Worm (Caenorhabditis elegans): ENCODE measurements around the gene clp-9.

The clp-9 gene

ce11 chrV:9907205-9907604 is 21.4 kb upstream of the clp-9 start:
- TF ChIP-seq rbr-2 (tag; optimal IDR thresholded peaks at IDR 0.05) (no peak), unc-62 (GFP tag; optimal IDR thresholded peaks at IDR 0.05 in 1 of 2) (peak in 1 of 2 experiments; percentile 95), unc-62 (tag; optimal IDR thresholded peaks at IDR 0.05) (no peak)

- no peak for TF ChIP-seq Y48G9A.11 (GFP tag; IDR thresholded peaks at IDR 0.05)
- TF ChIP-seq mep-1 (tag; optimal IDR thresholded peaks at IDR 0.05), result no peak
- no peak for TF ChIP-seq saeg-2 (GFP tag; IDR thresholded peaks at IDR 0.05)
- TF ChIP-seq egl-43 (GFP tag; IDR thresholded peaks at IDR 0.05), result no peak
- no peak for TF ChIP-seq tra-1 (GFP tag; IDR thresholded peaks at IDR 0.05)
- TF ChIP-seq D1046.2 (GFP tag; IDR thresholded peaks at IDR 0.05), result no peak
- no peak for TF ChIP-seq aly-2 (tag; optimal IDR thresholded peaks at IDR 0.05)
Measured at ce11 chrV:9906115-9906514, 20.3 kb upstream of the clp-9 start, which contains the start of gene fipr-11. Gene fipr-11 (minus strand): TSS chrV:9906215.

ce11 chrV:9901119-9901518 is 15.4 kb upstream of the clp-9 start:
- peak; percentile 17 for TF ChIP-seq nhr-11 (tag; optimal IDR thresholded peaks at IDR 0.05)
- no peak for TF ChIP-seq nhr-28 (tag; optimal IDR thresholded peaks at IDR 0.05)
- no peak for TF ChIP-seq F37D6.2 (tag; optimal IDR thresholded peaks at IDR 0.05)
- TF ChIP-seq daf-16 (GFP tag; optimal IDR thresholded peaks at IDR 0.05), result no peak
- TF ChIP-seq daf-16 (tag; optimal IDR thresholded peaks at IDR 0.05), result no peak
- TF ChIP-seq pha-4 (GFP tag; IDR thresholded peaks at IDR 0.05), result no peak
- TF ChIP-seq pha-4 (tag; optimal IDR thresholded peaks at IDR 0.05), result no peak

- no peak for TF ChIP-seq php-3 (GFP tag; IDR thresholded peaks at IDR 0.05)
- no peak for TF ChIP-seq Y48G9A.11 (GFP tag; IDR thresholded peaks at IDR 0.05)
- TF ChIP-seq ceh-44 (GFP tag; IDR thresholded peaks at IDR 0.05), result no peak
- no peak for TF ChIP-seq arid-1 (GFP tag; conservative IDR thresholded peaks at IDR 0.05)
- TF ChIP-seq dmd-6 (GFP tag; IDR thresholded peaks at IDR 0.05), result no peak
- no peak for TF ChIP-seq skn-1 (tag; optimal IDR thresholded peaks at IDR 0.05)
- no peak for TF ChIP-seq R02D3.7 (tag; optimal IDR thresholded peaks at IDR 0.05)
- TF ChIP-seq zip-2 (tag; optimal IDR thresholded peaks at IDR 0.05), result no peak
- no peak for TF ChIP-seq nhr-77 (tag; optimal IDR thresholded peaks at IDR 0.05)
- TF ChIP-seq spr-1 (tag; optimal IDR thresholded peaks at IDR 0.05), result no peak
- TF ChIP-seq snpc-1.2 (GFP tag; IDR thresholded peaks at IDR 0.05), result no peak
- TF ChIP-seq lin-29 (GFP tag; IDR thresholded peaks at IDR 0.05), result no peak
- no peak for TF ChIP-seq duxl-1 (tag; optimal IDR thresholded peaks at IDR 0.05; ENCODE audit: poor library complexity)
- no peak for TF ChIP-seq aly-2 (tag; optimal IDR thresholded peaks at IDR 0.05)
- no peak for TF ChIP-seq ctbp-1 (GFP tag; IDR thresholded peaks at IDR 0.05)
- no peak for TF ChIP-seq cey-2 (tag; optimal IDR thresholded peaks at IDR 0.05; ENCODE audit: borderline replicate concordance, insufficient read depth)
- no peak for TF ChIP-seq aha-1 (tag)
- no peak for TF ChIP-seq dmd-9 (GFP tag; IDR thresholded peaks at IDR 0.05)
- no peak for TF ChIP-seq T26A8.4 (GFP tag; IDR thresholded peaks at IDR 0.05)
Measured at ce11 chrV:9899278-9899677, 13.5 kb upstream of the clp-9 start, which contains the start of gene egl-47. Gene egl-47 (plus strand): TSS chrV:9899578.

- TF ChIP-seq ceh-44 (GFP tag; IDR thresholded peaks at IDR 0.05) (no peak), F49E8.2 (tag; optimal IDR thresholded peaks at IDR 0.05; ENCODE audit: borderline replicate concordance) (no peak), mxl-2 (GFP tag; conservative IDR thresholded peaks at IDR 0.05) (no peak), nhr-237 (tag; optimal IDR thresholded peaks at IDR 0.05) (no peak), mxl-3 (GFP tag; optimal IDR thresholded peaks at IDR 0.05) (no peak), dmd-6 (GFP tag; IDR thresholded peaks at IDR 0.05) (peak; percentile 27), lin-38 (GFP tag; IDR thresholded peaks at IDR 0.05) (no peak), ZK546.5 (tag; optimal IDR thresholded peaks at IDR 0.05) (no peak), aha-1 (tag) (peak; percentile 27), aly-2 (tag; optimal IDR thresholded peaks at IDR 0.05) (no peak), arid-1 (GFP tag; conservative IDR thresholded peaks at IDR 0.05) (no peak), cey-2 (tag; optimal IDR thresholded peaks at IDR 0.05; ENCODE audit: borderline replicate concordance, insufficient read depth) (no peak), F37D6.2 (tag; optimal IDR thresholded peaks at IDR 0.05) (no peak), ces-1 (GFP tag; optimal IDR thresholded peaks at IDR 0.05) (no peak), ama-1 (optimal IDR thresholded peaks at IDR 0.05) (no peak), F44E2.7 (GFP tag; IDR thresholded peaks at IDR 0.05) (no peak), sdz-12 (GFP tag; optimal IDR thresholded peaks at IDR 0.05) (no peak), dpl-1 (GFP tag; optimal IDR thresholded peaks at IDR 0.05) (no peak), ceh-32 (tag; optimal IDR thresholded peaks at IDR 0.05; ENCODE audit: poor library complexity) (no peak), duxl-1 (tag; optimal IDR thresholded peaks at IDR 0.05; ENCODE audit: poor library complexity) (no peak), T26A8.4 (GFP tag; IDR thresholded peaks at IDR 0.05) (no peak)
Measured at ce11 chrV:9889629-9890028, 3.9 kb upstream of the clp-9 start, which contains the start of gene fshr-1. Gene fshr-1 (plus strand): TSS chrV:9889837.

Measured in whole organism, L4 larva.